Fruit fly (Drosophila melanogaster) whole organism: ENCODE results near the gene CG4404.

Experiments used
- CG8478 ChIP-seq: fragments of >200 bp; optimal IDR thresholded peaks from 2 replicates; lab custom pipeline; 2018; ENCODE audit warnings: inconsistent platforms
- Dll ChIP-seq: fragments of >200 bp; optimal IDR thresholded peaks from 2 replicates; lab custom pipeline; 2017
- EcR ChIP-seq, 2 experiments: fragments of >200 bp; optimal IDR thresholded peaks; 2 replicates each; lab custom pipeline; 2017; ENCODE audit warnings: missing biosample characterization in 2 of 2, missing genetic modification characterization in 2 of 2, missing genetic modification reagents in 2 of 2
- pan ChIP-seq: fragments of >200 bp; optimal IDR thresholded peaks from 2 replicates; lab custom pipeline; 2017
- psq ChIP-seq: fragments of >200 bp; optimal IDR thresholded peaks from 2 replicates; lab custom pipeline; 2017
- usp ChIP-seq: fragments of >200 bp; optimal IDR thresholded peaks from 2 replicates; lab custom pipeline; 2017; ENCODE audit warnings: missing biosample characterization, missing genetic modification characterization, mixed read lengths

CG4404 gene

dm6 chrX:12905901-12906689 lies at the start of gene CG4404:
TSS of gene CG4404 (minus strand) at chrX:12906018.
- no peak for TF ChIP-seq usp
- TF ChIP-seq Dll (lab: Kevin White, UChicago), result no peak
- no peak for TF ChIP-seq psq (lab: Kevin White, UChicago)
- no peak for TF ChIP-seq EcR (GFP tag; optimal IDR thresholded peaks at IDR 0.05; lab: Kevin White, UChicago)
- no peak for TF ChIP-seq pan (lab: Kevin White, UChicago)
- no peak for TF ChIP-seq CG8478 (lab: Kevin White, UChicago)

- TF ChIP-seq usp (no peak), Dll (lab: Kevin White, UChicago) (no peak), EcR (GFP tag; optimal IDR thresholded peaks at IDR 0.05; lab: Kevin White, UChicago) (no peak), pan (lab: Kevin White, UChicago) (no peak), CG8478 (lab: Kevin White, UChicago) (no peak), psq (lab: Kevin White, UChicago) (no peak)
Measured at dm6 chrX:12947670-12948069, 41.9 kb upstream of the CG4404 start.

- TF ChIP-seq CG8478 (lab: Kevin White, UChicago) (no peak), EcR (GFP tag; optimal IDR thresholded peaks at IDR 0.05; lab: Kevin White, UChicago) (no peak), psq (lab: Kevin White, UChicago) (no peak), pan (lab: Kevin White, UChicago) (no peak), usp (no peak), Dll (lab: Kevin White, UChicago) (no peak)
Measured at dm6 chrX:12940396-12940795, 34.6 kb upstream of the CG4404 start.

DNA sequence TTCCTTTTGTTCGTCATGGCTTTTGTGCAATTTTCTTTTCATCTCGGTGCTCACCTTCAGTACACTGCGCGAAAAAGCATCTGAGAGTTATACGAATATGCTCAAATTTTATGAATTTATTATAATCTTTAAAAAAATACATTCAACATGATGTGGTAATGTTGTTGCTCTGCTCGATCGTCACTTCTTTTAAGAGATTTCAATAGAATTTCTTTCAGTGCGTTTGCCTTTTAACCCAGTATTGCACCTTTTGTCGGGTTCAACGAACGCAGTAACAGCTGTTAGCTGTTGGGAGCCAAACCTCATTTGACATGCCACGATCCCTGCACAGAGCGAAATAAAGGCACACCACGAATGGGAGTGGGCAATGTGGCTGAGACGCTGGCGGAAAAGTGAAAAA lies 34.1 kb upstream of the CG4404 start:
- TF ChIP-seq pan (lab: Kevin White, UChicago) (no peak), EcR (GFP tag; optimal IDR thresholded peaks at IDR 0.05; lab: Kevin White, UChicago) (no peak), CG8478 (lab: Kevin White, UChicago) (no peak), usp (no peak), Dll (lab: Kevin White, UChicago) (no peak), psq (lab: Kevin White, UChicago) (no peak)

dm6 chrX:12939021-12939420 lies 33.2 kb upstream of the CG4404 start:
- TF ChIP-seq psq (lab: Kevin White, UChicago) (no peak), CG8478 (lab: Kevin White, UChicago) (no peak), pan (lab: Kevin White, UChicago) (no peak), usp (no peak), Dll (lab: Kevin White, UChicago) (no peak), EcR (GFP tag; optimal IDR thresholded peaks at IDR 0.05; lab: Kevin White, UChicago) (no peak)

DNA sequence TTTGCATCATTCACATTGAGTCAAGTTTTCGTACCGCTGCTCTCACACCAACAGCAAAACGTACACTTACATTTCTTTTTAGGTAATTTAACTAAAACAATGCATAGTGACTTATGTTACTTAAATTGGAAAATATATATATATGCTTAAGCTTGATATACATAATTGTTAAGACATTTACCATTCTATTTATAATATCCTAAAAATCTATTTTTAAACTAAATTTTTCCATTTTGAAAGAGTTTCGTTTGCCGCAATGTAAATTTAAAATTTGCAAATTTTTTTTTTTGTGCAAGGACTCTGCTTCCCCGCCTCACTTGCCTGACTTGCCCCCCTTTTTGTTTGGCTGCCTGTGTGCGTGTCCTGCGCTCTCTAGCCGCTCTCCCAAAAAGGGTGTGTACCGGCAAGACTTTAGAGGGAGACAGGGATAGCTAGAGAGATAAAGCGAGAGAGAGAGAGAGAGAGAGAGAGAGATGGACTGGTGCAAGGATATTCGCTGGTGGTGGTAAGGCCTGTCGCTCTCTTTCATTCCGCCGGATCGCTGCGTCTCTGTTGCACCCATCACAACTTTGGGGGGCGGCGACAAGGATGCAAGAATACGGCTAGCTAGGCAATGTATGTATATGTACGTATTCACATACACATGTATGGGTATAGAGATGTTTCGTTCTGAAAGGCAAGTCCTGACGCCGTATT lies 32.2 kb upstream of the CG4404 start:
- TF ChIP-seq psq (lab: Kevin White, UChicago) (no peak), EcR (GFP tag; optimal IDR thresholded peaks at IDR 0.05; lab: Kevin White, UChicago) (no peak), pan (lab: Kevin White, UChicago) (no peak), usp (no peak), CG8478 (lab: Kevin White, UChicago) (no peak), Dll (lab: Kevin White, UChicago) (no peak)

DNA sequence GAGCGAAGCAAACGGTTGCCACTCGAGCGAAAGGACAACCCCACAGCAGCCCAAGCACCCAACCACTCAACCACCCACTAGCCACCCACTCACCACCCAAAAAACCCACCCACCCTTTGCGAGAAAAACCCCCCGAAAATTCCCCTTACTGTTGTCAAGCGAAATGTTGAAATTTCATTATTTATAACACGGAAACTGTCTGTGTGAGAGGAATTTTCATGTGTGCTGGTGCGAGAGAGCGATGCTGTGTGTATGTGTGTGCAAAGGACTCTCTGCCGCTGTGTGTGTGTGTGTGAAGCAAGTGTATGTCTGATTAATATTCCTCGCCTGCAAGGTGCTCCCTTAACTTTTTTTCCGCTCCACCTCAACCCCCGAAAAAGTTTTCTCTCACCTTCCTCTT lies 24.0 kb upstream of the CG4404 start:
- TF ChIP-seq pan (lab: Kevin White, UChicago) (no peak), psq (lab: Kevin White, UChicago) (no peak), Dll (lab: Kevin White, UChicago) (no peak), CG8478 (lab: Kevin White, UChicago) (no peak), usp (no peak), EcR (GFP tag; optimal IDR thresholded peaks at IDR 0.05; lab: Kevin White, UChicago) (no peak)

dm6 chrX:12927612-12928011 lies 21.8 kb upstream of the CG4404 start:
- TF ChIP-seq pan (lab: Kevin White, UChicago) (no peak), psq (lab: Kevin White, UChicago) (no peak), Dll (lab: Kevin White, UChicago) (no peak), usp (no peak), EcR (GFP tag; optimal IDR thresholded peaks at IDR 0.05; lab: Kevin White, UChicago) (no peak)

DNA sequence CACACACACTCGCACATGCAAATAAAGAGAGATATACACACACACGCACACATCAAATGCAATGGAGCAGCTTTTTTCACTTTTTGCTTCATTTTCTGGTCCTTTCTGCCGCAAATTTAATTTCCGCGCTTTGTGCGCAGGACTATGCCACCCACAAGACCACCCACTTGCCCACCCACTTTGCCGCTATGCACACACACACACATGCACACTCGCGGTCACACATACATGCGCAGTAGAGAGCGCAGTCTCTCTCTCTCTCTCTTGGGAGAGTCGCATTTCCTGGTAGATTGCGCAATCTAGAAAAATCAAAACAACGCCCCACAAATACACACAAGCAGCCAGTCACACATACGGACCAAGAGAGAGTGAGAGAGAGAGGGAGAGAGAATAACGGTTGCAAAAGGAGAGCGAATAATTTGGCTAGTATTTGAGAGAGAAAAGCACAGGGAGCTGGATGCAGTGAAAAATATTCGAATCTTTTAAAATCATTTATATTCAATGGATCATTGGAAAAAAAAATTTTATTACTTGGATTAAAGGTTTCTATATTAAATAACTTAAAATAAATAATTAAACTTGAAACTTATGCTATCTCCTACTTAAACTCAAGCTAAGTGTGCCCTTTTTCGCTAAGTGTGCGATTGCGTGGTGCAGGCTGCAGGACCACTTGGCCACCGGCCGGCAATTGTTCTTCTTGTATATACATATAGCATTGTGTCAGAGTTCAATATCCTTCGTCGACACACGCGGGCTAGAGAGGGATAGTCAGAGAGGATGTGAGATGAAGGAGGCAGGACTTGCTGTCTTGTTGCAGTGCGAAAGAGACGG lies 19.8 kb upstream of the CG4404 start:
- TF ChIP-seq usp (no peak), psq (lab: Kevin White, UChicago) (no peak), CG8478 (lab: Kevin White, UChicago) (no peak), Dll (lab: Kevin White, UChicago) (no peak), pan (lab: Kevin White, UChicago) (no peak), EcR (GFP tag; optimal IDR thresholded peaks at IDR 0.05; lab: Kevin White, UChicago) (no peak)

DNA sequence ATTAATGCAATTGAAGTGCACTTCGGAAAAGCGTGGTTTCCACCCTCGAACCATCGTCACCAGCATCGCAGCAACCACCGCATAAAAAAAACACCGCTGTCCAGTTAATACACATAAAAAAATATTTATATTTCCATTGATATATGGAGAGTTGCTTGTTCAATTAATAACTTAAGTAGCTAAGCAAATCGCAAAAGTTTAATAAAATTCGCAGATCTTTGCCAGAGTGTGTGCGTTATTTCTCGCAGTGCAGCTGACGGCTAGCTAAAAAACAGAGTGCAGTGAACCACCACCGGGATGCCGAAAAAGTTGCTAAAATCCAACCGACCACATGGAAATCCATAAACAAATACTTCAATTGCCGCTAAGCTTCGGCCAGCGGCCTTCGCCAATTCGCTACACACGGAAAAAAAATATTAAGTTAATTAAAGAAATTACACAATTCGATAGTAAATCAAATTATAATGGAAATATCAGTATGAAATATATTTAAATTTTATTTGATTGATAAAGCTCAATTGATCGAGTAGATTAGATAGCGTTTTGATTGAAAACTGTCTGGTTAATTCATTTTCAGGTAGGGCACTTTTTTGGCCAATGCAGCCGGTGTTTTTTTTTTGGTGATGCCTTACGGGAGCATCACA lies 17.6 kb upstream of the CG4404 start:
- TF ChIP-seq Dll (lab: Kevin White, UChicago) (no peak), EcR (GFP tag; optimal IDR thresholded peaks at IDR 0.05; lab: Kevin White, UChicago) (no peak), CG8478 (lab: Kevin White, UChicago) (no peak), usp (no peak), pan (lab: Kevin White, UChicago) (no peak), psq (lab: Kevin White, UChicago) (no peak)
